Worm (Caenorhabditis elegans) whole organism, midembryonic: ENCODE data around the gene chup-1.

Experiments
- flt-1 ChIP-seq: fragments of 200-800 bp; sonication (Bioruptor generic); IDR thresholded peaks from 2 replicates; pipeline ENCODE4 v1.3.6; 2022; ENCODE audit warnings: missing genetic modification characterization, missing compliant biosample characterization
- med-1 ChIP-seq: sonication (generic microtip); optimal IDR thresholded peaks from 2 replicates; lab custom pipeline; 2017; ENCODE audit warnings: missing genetic modification characterization, mild to moderate bottlenecking, missing compliant biosample characterization, antibody characterized with exemption, missing genetic modification reagents; ENCODE audit not compliant: insufficient read depth
- ref-1 ChIP-seq: fragments of 200-800 bp; sonication (Bioruptor generic); conservative IDR thresholded peaks from 2 replicates; pipeline ENCODE4 v1.3.6; 2022; ENCODE audit warnings: missing genetic modification reagents, missing genetic modification characterization, missing compliant biosample characterization
- ztf-29 ChIP-seq: fragments of 200-800 bp; sonication (Bioruptor generic); IDR thresholded peaks from 2 replicates; pipeline ENCODE4 v1.3.6; 2022; ENCODE audit warnings: missing genetic modification reagents, missing genetic modification characterization, missing compliant biosample characterization

DNA sequence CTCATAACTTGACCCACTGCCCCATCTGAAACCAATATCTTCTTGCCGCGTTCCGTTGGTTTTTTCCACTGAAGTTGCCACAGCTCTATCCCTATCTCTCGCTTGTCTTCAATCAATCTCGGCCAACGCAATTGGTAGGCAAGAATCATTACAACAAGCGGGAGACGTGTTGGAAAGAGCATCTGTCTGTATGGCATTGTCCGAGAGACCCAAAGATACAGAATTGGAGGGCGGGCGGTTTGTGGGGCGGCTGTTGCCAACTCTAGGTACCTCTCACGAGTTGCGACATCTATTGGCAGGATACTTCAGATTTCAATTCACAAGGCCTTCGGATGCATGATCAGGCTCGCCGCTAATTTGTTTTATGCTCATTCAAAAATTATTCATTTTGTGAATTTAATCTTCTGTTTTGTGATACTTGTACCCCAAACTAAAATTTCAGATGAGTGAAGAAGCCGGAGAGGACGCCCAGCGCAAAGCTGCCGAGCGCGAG is 2.9 kb upstream of the chup-1 start, which contains the start of gene unc-27:
- TF ChIP-seq med-1 (no peak), flt-1 (no peak), ztf-29 (GFP tag; lab: Robert Waterston, UW) (no peak), ref-1 (GFP tag; lab: Robert Waterston, UW) (no peak)
